Fruit fly (Drosophila melanogaster): ENCODE results near the gene eag.

dm6 chrX:15023826-15024545 lies 68.7 kb downstream of the eag start, which contains the start of gene be:
- TF ChIP-seq psq (GFP tag; optimal IDR thresholded peaks at IDR 0.05), result peak; percentile 78
- TF ChIP-seq lola (GFP tag; optimal IDR thresholded peaks at IDR 0.05), result no peak
- TF ChIP-seq rgr (GFP tag; optimal IDR thresholded peaks at IDR 0.05), result peak; percentile 6
